Fruit fly (Drosophila melanogaster) whole organism, embryonic: ENCODE results near the gene CG12766.
A peak's percentile ranks its signal among the peaks of the same experiment; 100 is the strongest.

Experiments
- ATbp ChIP-seq: fragments of 200-800 bp; sonication (Bioruptor generic); optimal IDR thresholded peaks from 2 replicates; lab custom pipeline; 2017; ENCODE audit warnings: missing biosample characterization, mild to moderate bottlenecking, missing genetic modification characterization, missing genetic modification reagents
- Antp ChIP-seq: fragments of 200-800 bp; sonication (Bioruptor generic); optimal IDR thresholded peaks from 3 replicates; lab custom pipeline; 2016; ENCODE audit warnings: missing biosample characterization, missing genetic modification characterization
- B-H2 ChIP-seq: fragments of 200-800 bp; sonication (Bioruptor generic); optimal IDR thresholded peaks from 2 replicates; lab custom pipeline; 2018; ENCODE audit warnings: missing biosample characterization, mild to moderate bottlenecking, missing genetic modification characterization
- CG11560 ChIP-seq: fragments of 200-800 bp; sonication (Bioruptor generic); IDR thresholded peaks from 3 replicates; pipeline ENCODE4 v1.3.6; 2022; ENCODE audit warnings: missing biosample characterization, missing genetic modification characterization
- CG11695 ChIP-seq: fragments of 200-800 bp; sonication (Bioruptor generic); IDR thresholded peaks from 3 replicates; pipeline ENCODE4 v1.3.6; 2022; ENCODE audit warnings: missing biosample characterization, missing genetic modification characterization
- CG13424 ChIP-seq: fragments of 200-800 bp; sonication (Bioruptor generic); optimal IDR thresholded peaks from 2 replicates; lab custom pipeline; 2019; ENCODE audit warnings: missing biosample characterization, mild to moderate bottlenecking, missing genetic modification characterization, moderate library complexity
- CG14014 ChIP-seq: fragments of 200-800 bp; sonication (Bioruptor generic); IDR thresholded peaks from 2 replicates; pipeline ENCODE4 v1.3.6; 2022; ENCODE audit warnings: missing biosample characterization, missing genetic modification characterization
- CG14667 ChIP-seq: fragments of 200-800 bp; sonication (Bioruptor generic); IDR thresholded peaks from 2 replicates; pipeline ENCODE4 v1.3.6; 2022; ENCODE audit warnings: missing biosample characterization, missing genetic modification characterization
- CG14860 ChIP-seq: fragments of 200-800 bp; sonication (Bioruptor generic); IDR thresholded peaks from 3 replicates; pipeline ENCODE4 v1.3.6; 2022; ENCODE audit warnings: missing biosample characterization, missing genetic modification characterization; ENCODE audit not compliant: partially characterized antibody
- CG15011 ChIP-seq: fragments of 200-800 bp; sonication (Bioruptor generic); optimal IDR thresholded peaks from 3 replicates; lab custom pipeline; 2018; ENCODE audit warnings: missing biosample characterization, mild to moderate bottlenecking, missing genetic modification characterization
- CG15269 ChIP-seq: fragments of 200-800 bp; sonication (Bioruptor generic); optimal IDR thresholded peaks from 2 replicates; lab custom pipeline; 2018; ENCODE audit warnings: missing biosample characterization, mild to moderate bottlenecking, missing genetic modification characterization, moderate library complexity
- CG17186 ChIP-seq: fragments of 200-800 bp; sonication (Bioruptor generic); optimal IDR thresholded peaks from 3 replicates; lab custom pipeline; 2017; ENCODE audit warnings: missing biosample characterization, missing genetic modification reagents, missing genetic modification characterization
- CG17612 ChIP-seq: fragments of 200-800 bp; sonication (Bioruptor generic); IDR thresholded peaks from 2 replicates; pipeline ENCODE4 v1.3.6; 2022; ENCODE audit warnings: missing biosample characterization, missing genetic modification characterization
- CG1832 ChIP-seq: fragments of 200-800 bp; sonication (Bioruptor generic); optimal IDR thresholded peaks from 2 replicates; lab custom pipeline; 2017; ENCODE audit warnings: missing biosample characterization, mild to moderate bottlenecking, missing genetic modification characterization, inconsistent platforms
- CG2129 ChIP-seq: fragments of 200-800 bp; sonication (Bioruptor generic); IDR thresholded peaks from 2 replicates; pipeline ENCODE4 v1.3.6; 2022; ENCODE audit warnings: missing biosample characterization, missing genetic modification characterization; ENCODE audit not compliant: partially characterized antibody
- CG3065 ChIP-seq: fragments of 200-800 bp; sonication (Bioruptor generic); optimal IDR thresholded peaks from 2 replicates; lab custom pipeline; 2016; ENCODE audit warnings: missing biosample characterization, missing genetic modification characterization
- CG3407 ChIP-seq: fragments of 200-800 bp; sonication (Bioruptor generic); optimal IDR thresholded peaks from 2 replicates; lab custom pipeline; 2018; ENCODE audit warnings: missing biosample characterization, mild to moderate bottlenecking, missing genetic modification characterization
- CG4404 ChIP-seq: fragments of 200-800 bp; sonication (Bioruptor generic); IDR thresholded peaks from 2 replicates; pipeline ENCODE4 v1.3.6; 2022; ENCODE audit warnings: missing biosample characterization, missing genetic modification characterization
- CG4617 ChIP-seq: fragments of 200-800 bp; sonication (Bioruptor generic); optimal IDR thresholded peaks from 3 replicates; lab custom pipeline; 2016; ENCODE audit warnings: missing biosample characterization, missing genetic modification characterization, borderline replicate concordance
- CG4854 ChIP-seq: fragments of 200-800 bp; sonication (Bioruptor generic); optimal IDR thresholded peaks from 2 replicates; lab custom pipeline; 2016; ENCODE audit warnings: missing biosample characterization, missing genetic modification characterization, inconsistent platforms
- CG8089 ChIP-seq: fragments of 200-800 bp; sonication (Bioruptor generic); optimal IDR thresholded peaks from 3 replicates; lab custom pipeline; 2016; ENCODE audit warnings: missing biosample characterization, missing genetic modification characterization
- CG8388 ChIP-seq: fragments of 200-800 bp; sonication (Bioruptor generic); optimal IDR thresholded peaks from 2 replicates; lab custom pipeline; 2019; ENCODE audit warnings: missing biosample characterization, mild to moderate bottlenecking, missing genetic modification characterization, moderate library complexity
- Dp ChIP-seq: fragments of 200-800 bp; sonication (Bioruptor generic); optimal IDR thresholded peaks from 2 replicates; lab custom pipeline; 2018; ENCODE audit warnings: missing biosample characterization, mild to moderate bottlenecking, missing genetic modification characterization, moderate library complexity
- Ets65A ChIP-seq: fragments of 200-800 bp; sonication (Bioruptor generic); peaks from one replicate; lab custom pipeline; 2016; ENCODE audit warnings: missing biosample characterization, missing genetic modification characterization
- Fer3 ChIP-seq: fragments of 200-800 bp; sonication (Bioruptor generic); optimal IDR thresholded peaks from 2 replicates; lab custom pipeline; 2018; ENCODE audit warnings: missing biosample characterization, mild to moderate bottlenecking, missing genetic modification characterization, moderate library complexity
- HmgZ ChIP-seq: fragments of 200-800 bp; sonication (Bioruptor generic); optimal IDR thresholded peaks from 2 replicates; lab custom pipeline; 2018; ENCODE audit warnings: missing biosample characterization, mild to moderate bottlenecking, missing genetic modification characterization
- NC2α ChIP-seq: fragments of 200-800 bp; sonication (Bioruptor generic); optimal IDR thresholded peaks from 2 replicates; lab custom pipeline; 2016; ENCODE audit warnings: missing biosample characterization, missing genetic modification characterization
- NFAT ChIP-seq: fragments of 200-800 bp; sonication (Bioruptor generic); IDR thresholded peaks from 2 replicates; pipeline ENCODE4 v1.3.6; 2022; ENCODE audit warnings: missing biosample characterization, missing genetic modification characterization
- Neu2 ChIP-seq: fragments of 200-800 bp; sonication (Bioruptor generic); optimal IDR thresholded peaks from 3 replicates; lab custom pipeline; 2016; ENCODE audit warnings: missing biosample characterization, missing genetic modification characterization, borderline replicate concordance
- Nf-YA ChIP-seq: fragments of 200-800 bp; sonication (Bioruptor generic); IDR thresholded peaks from 2 replicates; pipeline ENCODE4 v1.3.6; 2022; ENCODE audit warnings: missing biosample characterization, missing genetic modification characterization
- PHDP ChIP-seq: fragments of 200-800 bp; sonication (Bioruptor generic); optimal IDR thresholded peaks from 3 replicates; lab custom pipeline; 2018; ENCODE audit warnings: missing biosample characterization, mild to moderate bottlenecking, missing genetic modification characterization, moderate library complexity
- Spps ChIP-seq: fragments of 200-800 bp; sonication (Bioruptor generic); optimal IDR thresholded peaks from 2 replicates; lab custom pipeline; 2018; ENCODE audit warnings: missing biosample characterization, mild to moderate bottlenecking, missing genetic modification characterization
- az2 ChIP-seq: fragments of 200-800 bp; sonication (Bioruptor generic); optimal IDR thresholded peaks from 3 replicates; lab custom pipeline; 2016; ENCODE audit warnings: missing biosample characterization, missing genetic modification characterization
- eyg ChIP-seq: fragments of 200-800 bp; sonication (Bioruptor generic); optimal IDR thresholded peaks from 3 replicates; lab custom pipeline; 2016; ENCODE audit warnings: missing biosample characterization, missing genetic modification characterization
- fu2 ChIP-seq: fragments of 200-800 bp; sonication (Bioruptor generic); optimal IDR thresholded peaks from 2 replicates; lab custom pipeline; 2016; ENCODE audit warnings: missing biosample characterization, missing genetic modification characterization
- gfzf ChIP-seq: fragments of 200-800 bp; sonication (Bioruptor generic); optimal IDR thresholded peaks from 2 replicates; lab custom pipeline; 2016; ENCODE audit warnings: missing biosample characterization, mild to moderate bottlenecking, missing genetic modification characterization, moderate library complexity
- inv ChIP-seq: fragments of 200-800 bp; sonication (Bioruptor generic); IDR thresholded peaks from 2 replicates; pipeline ENCODE4 v1.3.6; 2022; ENCODE audit warnings: missing biosample characterization, missing genetic modification characterization; ENCODE audit not compliant: partially characterized antibody
- kni ChIP-seq: fragments of 200-800 bp; sonication (Bioruptor generic); optimal IDR thresholded peaks from 3 replicates; lab custom pipeline; 2017; ENCODE audit warnings: mild to moderate bottlenecking, missing biosample characterization, missing genetic modification reagents, missing genetic modification characterization
- mirr ChIP-seq: fragments of 200-800 bp; sonication (Bioruptor generic); optimal IDR thresholded peaks from 3 replicates; lab custom pipeline; 2018; ENCODE audit warnings: missing biosample characterization, mild to moderate bottlenecking, missing genetic modification characterization
- org-1 ChIP-seq: fragments of 200-800 bp; sonication (Bioruptor generic); optimal IDR thresholded peaks from 2 replicates; lab custom pipeline; 2017; ENCODE audit warnings: missing biosample characterization, missing genetic modification characterization
- phol ChIP-seq: fragments of 200-800 bp; sonication (Bioruptor generic); optimal IDR thresholded peaks from 3 replicates; lab custom pipeline; 2018; ENCODE audit warnings: missing biosample characterization, mild to moderate bottlenecking, missing genetic modification characterization, moderate library complexity
- pnt ChIP-seq: fragments of 200-800 bp; sonication (Bioruptor generic); optimal IDR thresholded peaks from 3 replicates; lab custom pipeline; 2016; ENCODE audit warnings: missing biosample characterization, missing genetic modification characterization
- pros ChIP-seq: fragments of 200-800 bp; sonication (Bioruptor generic); optimal IDR thresholded peaks from 3 replicates; lab custom pipeline; 2019; ENCODE audit warnings: missing biosample characterization, mild to moderate bottlenecking, missing genetic modification characterization, moderate library complexity
- repo ChIP-seq: fragments of 200-800 bp; sonication (Bioruptor generic); optimal IDR thresholded peaks from 2 replicates; lab custom pipeline; 2016; ENCODE audit warnings: missing biosample characterization, missing genetic modification characterization
- rib ChIP-seq: fragments of 200-800 bp; sonication (Bioruptor generic); IDR thresholded peaks from 2 replicates; pipeline ENCODE4 v1.3.6; 2022; ENCODE audit warnings: missing biosample characterization, missing genetic modification characterization
- seq ChIP-seq: fragments of 200-800 bp; sonication (Bioruptor generic); IDR thresholded peaks from 2 replicates; pipeline ENCODE4 v1.3.6; 2022; ENCODE audit warnings: missing biosample characterization, missing genetic modification characterization
- tap ChIP-seq: fragments of 200-800 bp; optimal IDR thresholded peaks from 3 replicates; lab custom pipeline; 2019; ENCODE audit warnings: missing biosample characterization, mild to moderate bottlenecking, missing genetic modification characterization, moderate library complexity
- tgo ChIP-seq: fragments of 200-800 bp; sonication (Bioruptor generic); IDR thresholded peaks from 3 replicates; pipeline ENCODE4 v1.3.6; 2022; ENCODE audit warnings: missing biosample characterization, missing genetic modification characterization
- tna ChIP-seq: fragments of 200-800 bp; sonication (Bioruptor generic); IDR thresholded peaks from 2 replicates; pipeline ENCODE4 v1.3.6; 2022; ENCODE audit warnings: missing biosample characterization, missing genetic modification characterization; ENCODE audit not compliant: partially characterized antibody
- usp ChIP-seq: fragments of >200 bp; optimal IDR thresholded peaks from 2 replicates; lab custom pipeline; 2017; ENCODE audit warnings: missing biosample characterization, missing genetic modification characterization
- wdn ChIP-seq: fragments of 200-800 bp; sonication (Bioruptor generic); IDR thresholded peaks from 2 replicates; pipeline ENCODE4 v1.3.6; 2022; ENCODE audit warnings: missing biosample characterization, missing genetic modification characterization
- zfh1 ChIP-seq: fragments of 200-800 bp; sonication (Bioruptor generic); IDR thresholded peaks from 3 replicates; pipeline ENCODE4 v1.3.6; 2022; ENCODE audit warnings: missing biosample characterization, missing genetic modification characterization

The CG12766 gene

dm6 chr3L:3903301-3903700 is 36.6 kb downstream of the CG12766 start, which contains the start of gene Sc2:
Sc2 (plus strand) TSS chr3L:3903492.
- TF ChIP-seq Fer3 (tag; lab: Kevin White, UChicago): no peak
- TF ChIP-seq CG11560: no peak
- no peak for TF ChIP-seq CG11695 (GFP tag; lab: Robert Waterston, UW)
- TF ChIP-seq CG13424 (tag; lab: Kevin White, UChicago): no peak
- no peak for TF ChIP-seq repo (GFP tag; lab: Kevin White, UChicago)
- no peak for TF ChIP-seq CG8388 (GFP tag; lab: Kevin White, UChicago)
- TF ChIP-seq ATbp (GFP tag; lab: Kevin White, UChicago): no peak
- TF ChIP-seq PHDP (tag; lab: Kevin White, UChicago): no peak
- TF ChIP-seq CG4854 (GFP tag; lab: Kevin White, UChicago): no peak
- no peak for TF ChIP-seq CG17612 (GFP tag; lab: Robert Waterston, UW)
- TF ChIP-seq org-1 (GFP tag; lab: Kevin White, UChicago): no peak
- TF ChIP-seq inv: no peak
- no peak for TF ChIP-seq CG15011 (GFP tag; lab: Kevin White, UChicago)
- no peak for TF ChIP-seq usp (GFP tag; lab: Kevin White, UChicago)
- TF ChIP-seq Neu2: no peak
- no peak for TF ChIP-seq zfh1 (GFP tag; lab: Robert Waterston, UW)
- TF ChIP-seq tna: no peak
- TF ChIP-seq CG14860 (GFP tag; lab: Robert Waterston, UW): no peak
- 0 out of 2 replicates have a peak, but pooled peaks have one; percentile 17 for TF ChIP-seq NFAT
- no peak for TF ChIP-seq CG1832
- TF ChIP-seq Spps (tag; lab: Kevin White, UChicago): no peak
- no peak for TF ChIP-seq Ets65A (GFP tag; lab: Kevin White, UChicago)
- TF ChIP-seq kni (GFP tag; lab: Kevin White, UChicago): no peak
- TF ChIP-seq wdn (GFP tag; lab: Robert Waterston, UW): no peak
- TF ChIP-seq gfzf (GFP tag; lab: Kevin White, UChicago): peak; percentile 61
- no peak for TF ChIP-seq eyg (GFP tag; lab: Kevin White, UChicago)
- no peak for TF ChIP-seq seq (GFP tag; lab: Robert Waterston, UW)
- no peak for TF ChIP-seq pnt (GFP tag; lab: Kevin White, UChicago)
- no peak for TF ChIP-seq CG4617 (GFP tag; lab: Kevin White, UChicago)
- peak; percentile 35 for TF ChIP-seq Dp (GFP tag; lab: Kevin White, UChicago)
- TF ChIP-seq mirr (GFP tag; lab: Kevin White, UChicago): no peak
- peak; percentile 30 for TF ChIP-seq B-H2
- no peak for TF ChIP-seq NC2α (GFP tag; lab: Kevin White, UChicago)
- TF ChIP-seq CG14667 (GFP tag; lab: Robert Waterston, UW): no peak
- TF ChIP-seq pros (GFP tag; lab: Kevin White, UChicago): no peak
- no peak for TF ChIP-seq CG3407
- TF ChIP-seq HmgZ: peak; percentile 14
- TF ChIP-seq CG4404 (GFP tag; lab: Robert Waterston, UW): no peak
- TF ChIP-seq tap: no peak
- no peak for TF ChIP-seq CG17186 (GFP tag; lab: Kevin White, UChicago)
- TF ChIP-seq phol (tag; lab: Kevin White, UChicago): no peak
- TF ChIP-seq rib (GFP tag; lab: Robert Waterston, UW): no peak
- TF ChIP-seq CG14014 (GFP tag; lab: Robert Waterston, UW): no peak
- TF ChIP-seq CG3065 (GFP tag; lab: Kevin White, UChicago): no peak
- no peak for TF ChIP-seq Antp (GFP tag; lab: Kevin White, UChicago)
- no peak for TF ChIP-seq CG2129 (GFP tag; lab: Robert Waterston, UW)
- TF ChIP-seq az2 (GFP tag; lab: Kevin White, UChicago): no peak
- no peak for TF ChIP-seq Nf-YA (GFP tag; lab: Robert Waterston, UW)
- no peak for TF ChIP-seq fu2 (GFP tag; lab: Kevin White, UChicago)
- TF ChIP-seq CG15269 (tag; lab: Kevin White, UChicago): peak; percentile 2
- TF ChIP-seq CG8089 (GFP tag; lab: Kevin White, UChicago): no peak
- no peak for TF ChIP-seq tgo (GFP tag; lab: Robert Waterston, UW)
